Worm (Caenorhabditis elegans): ENCODE measurements around the gene C25A8.2.

The C25A8.2 gene

DNA sequence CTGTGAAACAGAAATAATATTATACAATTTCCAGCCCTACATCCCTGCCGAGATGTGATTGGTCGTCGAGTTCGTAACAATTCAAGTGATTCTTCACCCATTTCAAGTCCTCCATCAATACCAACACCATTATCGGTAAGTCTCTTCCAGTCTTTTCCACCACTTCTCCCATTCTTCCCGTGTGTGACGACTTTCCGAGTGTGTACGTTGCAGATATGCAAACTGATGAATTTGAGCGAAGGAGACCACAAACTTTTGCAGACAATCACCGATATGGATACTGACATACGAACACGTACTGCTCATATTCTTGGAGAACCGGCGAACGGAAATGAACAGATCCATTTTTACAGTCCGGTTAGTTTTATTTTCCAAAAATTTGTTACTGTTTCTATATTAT is 41.9 kb downstream of the C25A8.2 start:
- no peak for TF ChIP-seq hnd-1 (tag; optimal IDR thresholded peaks at IDR 0.05)
- no peak for TF ChIP-seq ets-7 (tag; optimal IDR thresholded peaks at IDR 0.05)
- TF ChIP-seq sea-1 (GFP tag; conservative IDR thresholded peaks at IDR 0.05) = no peak
- no peak for TF ChIP-seq ceh-13 (GFP tag; optimal IDR thresholded peaks at IDR 0.05)
- TF ChIP-seq hmbx-1 (tag; optimal IDR thresholded peaks at IDR 0.05) = no peak
- TF ChIP-seq aly-1 (tag; optimal IDR thresholded peaks at IDR 0.05) = no peak
- no peak for TF ChIP-seq pes-1 (GFP tag; IDR thresholded peaks at IDR 0.05)
- no peak for TF ChIP-seq B0310.2 (tag; optimal IDR thresholded peaks at IDR 0.05)
- TF ChIP-seq ama-1 (optimal IDR thresholded peaks at IDR 0.05) = no peak
- TF ChIP-seq tra-4 (tag; optimal IDR thresholded peaks at IDR 0.05) = no peak
- no peak for TF ChIP-seq flt-1 (GFP tag; IDR thresholded peaks at IDR 0.05)
- TF ChIP-seq F13C5.2 (tag; optimal IDR thresholded peaks at IDR 0.05) = no peak
- no peak for TF ChIP-seq tbx-37 (GFP tag; conservative IDR thresholded peaks at IDR 0.05)
- no peak for TF ChIP-seq hmg-4 (GFP tag; optimal IDR thresholded peaks at IDR 0.05)
- TF ChIP-seq scrt-1 (GFP tag; IDR thresholded peaks at IDR 0.05) = no peak
- no peak for TF ChIP-seq ceh-36 (tag; optimal IDR thresholded peaks at IDR 0.05)
- TF ChIP-seq tbx-11 (GFP tag; IDR thresholded peaks at IDR 0.05) = no peak

DNA sequence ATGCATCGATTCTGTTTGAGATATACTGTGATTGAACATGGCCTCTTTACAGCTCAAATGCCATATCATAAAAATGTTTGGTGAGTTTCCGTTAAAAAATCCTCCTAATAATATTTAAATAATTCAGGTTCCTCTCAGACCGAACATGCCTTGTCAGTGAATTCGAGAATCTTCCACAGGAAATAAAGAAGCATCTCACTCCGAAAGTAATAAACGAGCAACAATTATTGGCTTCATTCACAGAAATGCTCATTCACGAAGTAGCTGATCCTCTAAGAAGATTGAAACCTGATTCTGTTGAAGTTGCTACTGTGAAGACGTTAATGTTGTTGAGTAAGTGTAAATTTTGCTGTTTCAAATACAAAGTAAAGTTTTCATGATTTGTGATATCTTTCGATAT is 42.5 kb downstream of the C25A8.2 start:
- no peak for TF ChIP-seq tbx-11 (GFP tag; IDR thresholded peaks at IDR 0.05)
- TF ChIP-seq scrt-1 (GFP tag; IDR thresholded peaks at IDR 0.05) = no peak
- no peak for TF ChIP-seq B0310.2 (tag; optimal IDR thresholded peaks at IDR 0.05)
- TF ChIP-seq ceh-36 (tag; optimal IDR thresholded peaks at IDR 0.05) = no peak
- TF ChIP-seq hnd-1 (tag; optimal IDR thresholded peaks at IDR 0.05) = no peak
- TF ChIP-seq ceh-13 (GFP tag; optimal IDR thresholded peaks at IDR 0.05) = no peak
- TF ChIP-seq hmbx-1 (tag; optimal IDR thresholded peaks at IDR 0.05) = no peak
- TF ChIP-seq sea-1 (GFP tag; conservative IDR thresholded peaks at IDR 0.05) = no peak
- no peak for TF ChIP-seq tbx-37 (GFP tag; conservative IDR thresholded peaks at IDR 0.05)

DNA sequence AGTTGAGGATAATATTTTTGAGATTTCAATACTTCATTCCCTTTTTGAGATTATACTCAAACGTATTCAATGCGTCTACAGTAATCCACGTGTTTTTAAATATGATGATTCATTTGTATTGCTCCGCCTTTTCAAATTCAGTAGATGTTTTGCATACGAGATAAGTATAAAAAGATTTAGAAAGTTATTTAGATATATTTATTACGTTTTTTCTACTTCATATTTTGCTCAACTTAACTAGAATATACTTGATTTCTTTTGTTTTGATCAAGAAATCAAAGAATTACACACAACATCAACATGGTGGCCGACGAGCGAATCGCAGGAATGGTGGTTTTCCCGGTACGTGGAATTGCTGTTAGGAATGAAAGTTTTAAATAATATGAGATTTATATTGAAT is 48.0 kb downstream of the C25A8.2 start, which contains the start of gene srx-50:
TSS of gene srx-50 (plus strand) at position 301 of the 400 bp plus-strand sequence.
- TF ChIP-seq ceh-36 (tag; optimal IDR thresholded peaks at IDR 0.05) (no peak), hmg-4 (GFP tag; optimal IDR thresholded peaks at IDR 0.05) (no peak), ets-7 (tag; optimal IDR thresholded peaks at IDR 0.05) (no peak), pes-1 (GFP tag; IDR thresholded peaks at IDR 0.05) (no peak)

Data from whole organism, early embryonic.